Worm (Caenorhabditis elegans) whole organism, young adult: ENCODE measurements around the gene pph-4.1.

Experiments
- B0261.1 ChIP-seq: sonication (generic microtip); optimal IDR thresholded peaks from 2 replicates; lab custom pipeline; 2016; ENCODE audit warnings: mild to moderate bottlenecking, missing genetic modification characterization, moderate library complexity, missing compliant biosample characterization
- C17E4.6 ChIP-seq: fragments of 200-800 bp; sonication (Bioruptor generic); IDR thresholded peaks from 2 replicates; pipeline ENCODE4 v1.3.6; 2022; ENCODE audit warnings: missing genetic modification reagents, missing genetic modification characterization, missing compliant biosample characterization
- D2030.7 ChIP-seq: fragments of 200-800 bp; sonication (Bioruptor generic); IDR thresholded peaks from 2 replicates; pipeline ENCODE4 v1.3.6; 2022; ENCODE audit warnings: missing genetic modification reagents, missing genetic modification characterization, missing compliant biosample characterization
- F33H1.4 ChIP-seq: fragments of 200-800 bp; sonication (Bioruptor generic); IDR thresholded peaks from 2 replicates; pipeline ENCODE4 v1.3.6; 2022; ENCODE audit warnings: missing genetic modification reagents, missing genetic modification characterization, missing compliant biosample characterization
- F37B4.10 ChIP-seq: fragments of 200-800 bp; sonication (Bioruptor generic); IDR thresholded peaks from 2 replicates; pipeline ENCODE4 v1.3.6; 2022; ENCODE audit warnings: missing genetic modification characterization, missing compliant biosample characterization
- F49E8.2 ChIP-seq: sonication (generic microtip); optimal IDR thresholded peaks from 3 replicates; lab custom pipeline; 2017; ENCODE audit warnings: missing genetic modification characterization, mild to moderate bottlenecking, missing compliant biosample characterization, antibody characterized with exemption, moderate library complexity; ENCODE audit not compliant: insufficient read depth
- F57C9.4 ChIP-seq: sonication (generic microtip); optimal IDR thresholded peaks from 2 replicates; lab custom pipeline; 2017; ENCODE audit warnings: mild to moderate bottlenecking, missing genetic modification characterization, missing compliant biosample characterization
- Y53F4B.3 ChIP-seq: fragments of 200-800 bp; sonication (Bioruptor generic); IDR thresholded peaks from 2 replicates; pipeline ENCODE4 v1.3.6; 2022; ENCODE audit warnings: missing genetic modification reagents, missing genetic modification characterization, missing compliant biosample characterization
- Y67H2A.10 ChIP-seq: fragments of 200-800 bp; sonication (Bioruptor generic); conservative IDR thresholded peaks from 2 replicates; pipeline ENCODE4 v1.3.6; 2022; ENCODE audit warnings: missing genetic modification reagents, missing genetic modification characterization, missing compliant biosample characterization
- akir-1 ChIP-seq: fragments of 200-800 bp; sonication (Bioruptor generic); optimal IDR thresholded peaks from 2 replicates; lab custom pipeline; 2018; ENCODE audit warnings: mild to moderate bottlenecking, missing genetic modification characterization, moderate library complexity, missing compliant biosample characterization
- aptf-2 ChIP-seq: fragments of 200-800 bp; sonication (Bioruptor generic); conservative IDR thresholded peaks from 2 replicates; pipeline ENCODE4 v1.3.6; 2022; ENCODE audit warnings: missing genetic modification reagents, missing genetic modification characterization, missing compliant biosample characterization
- attf-3 ChIP-seq: fragments of 200-800 bp; sonication (Bioruptor generic); conservative IDR thresholded peaks from 2 replicates; pipeline ENCODE4 v1.3.6; 2022; ENCODE audit warnings: missing genetic modification reagents, missing genetic modification characterization, missing compliant biosample characterization
- bed-1 ChIP-seq: fragments of 200-800 bp; sonication (Bioruptor generic); IDR thresholded peaks from 2 replicates; pipeline ENCODE4 v1.3.6; 2022; ENCODE audit warnings: missing genetic modification reagents, missing genetic modification characterization, missing compliant biosample characterization
- cebp-1 ChIP-seq, 2 experiments: fragments of 200-800 bp in 1 of 2; sonication (Bioruptor generic) in 1 of 2; sonication (generic microtip) in 1 of 2; IDR thresholded peaks in 1 of 2; optimal IDR thresholded peaks in 1 of 2; 2 replicates each; pipeline versions ENCODE4 v1.3.6 to Lab custom; 2017 to 2022; ENCODE audit warnings: missing compliant biosample characterization in 2 of 2, missing genetic modification characterization in 2 of 2, mild to moderate bottlenecking in 1 of 2, missing genetic modification reagents in 1 of 2, moderate library complexity in 1 of 2
- ceh-27 ChIP-seq: fragments of 200-800 bp; sonication (Bioruptor generic); optimal IDR thresholded peaks from 2 replicates; lab custom pipeline; 2018; ENCODE audit warnings: mild to moderate bottlenecking, missing genetic modification characterization, moderate library complexity, missing compliant biosample characterization
- ceh-91 ChIP-seq: fragments of 200-800 bp; sonication (Bioruptor generic); IDR thresholded peaks from 2 replicates; pipeline ENCODE4 v1.3.6; 2022; ENCODE audit warnings: missing genetic modification reagents, missing genetic modification characterization, missing compliant biosample characterization
- dpl-1 ChIP-seq: fragments of 150-350 bp; optimal IDR thresholded peaks from 2 replicates; lab custom pipeline; 2014; ENCODE audit warnings: missing biosample characterization, missing genetic modification reagents, missing genetic modification characterization
- efl-1 ChIP-seq: fragments of 150-350 bp; optimal IDR thresholded peaks from 2 replicates; lab custom pipeline; 2014; ENCODE audit warnings: missing biosample characterization, missing genetic modification reagents, missing genetic modification characterization
- egrh-3 ChIP-seq: fragments of 200-800 bp; sonication (Bioruptor generic); IDR thresholded peaks from 2 replicates; pipeline ENCODE4 v1.3.6; 2022; ENCODE audit warnings: missing genetic modification reagents, missing genetic modification characterization, missing compliant biosample characterization
- ekl-4 ChIP-seq: fragments of 200-800 bp; sonication (Bioruptor generic); IDR thresholded peaks from 2 replicates; pipeline ENCODE4 v1.3.6; 2022; ENCODE audit warnings: missing genetic modification reagents, missing genetic modification characterization, missing compliant biosample characterization
- hmg-1.2 ChIP-seq: fragments of 200-800 bp; sonication (Bioruptor generic); IDR thresholded peaks from 2 replicates; pipeline ENCODE4 v1.3.6; 2022; ENCODE audit warnings: missing genetic modification reagents, missing genetic modification characterization, missing compliant biosample characterization
- lin-35 ChIP-seq, 3 experiments: fragments of 150-350 bp in 2 of 3; sonication (generic microtip) in 1 of 3; optimal IDR thresholded peaks; 2 replicates each; lab custom pipeline; 2014 to 2018; ENCODE audit warnings: missing biosample characterization in 3 of 3, missing genetic modification characterization in 3 of 3, missing genetic modification reagents in 3 of 3
- lin-40 ChIP-seq: sonication (generic microtip); optimal IDR thresholded peaks from 2 replicates; lab custom pipeline; 2016; ENCODE audit warnings: missing genetic modification characterization, mild to moderate bottlenecking, missing compliant biosample characterization, missing genotype, missing genetic modification reagents
- lir-1 ChIP-seq: fragments of 200-800 bp; sonication (Bioruptor generic); conservative IDR thresholded peaks from 2 replicates; pipeline ENCODE4 v1.3.6; 2022; ENCODE audit warnings: missing genetic modification reagents, missing genetic modification characterization, missing compliant biosample characterization
- lsl-1 ChIP-seq: fragments of 200-800 bp; sonication (Bioruptor generic); optimal IDR thresholded peaks from 2 replicates; lab custom pipeline; 2018; ENCODE audit warnings: mild to moderate bottlenecking, missing genetic modification characterization, moderate library complexity, missing compliant biosample characterization
- mes-4 ChIP-seq: sonication (generic microtip); optimal IDR thresholded peaks from 2 replicates; lab custom pipeline; 2016; ENCODE audit warnings: missing genotype, missing genetic modification characterization, missing compliant biosample characterization
- nfyb-1 ChIP-seq: fragments of 200-800 bp; sonication (Bioruptor generic); IDR thresholded peaks from 2 replicates; pipeline ENCODE4 v1.3.6; 2022; ENCODE audit warnings: missing genetic modification reagents, missing genetic modification characterization, missing compliant biosample characterization
- nhr-80 ChIP-seq: sonication (generic microtip); optimal IDR thresholded peaks from 2 replicates; lab custom pipeline; 2016; ENCODE audit warnings: missing genetic modification characterization, missing compliant biosample characterization
- pbrm-1 ChIP-seq: fragments of 200-800 bp; sonication (Bioruptor generic); IDR thresholded peaks from 2 replicates; pipeline ENCODE4 v1.3.6; 2022; ENCODE audit warnings: missing genetic modification reagents, missing genetic modification characterization, missing compliant biosample characterization
- rec-8 ChIP-seq, 2 experiments: sonication (generic microtip); optimal IDR thresholded peaks; 2 replicates each; lab custom pipeline; 2016; ENCODE audit warnings: mild to moderate bottlenecking in 2 of 2, missing genetic modification characterization in 2 of 2, missing genetic modification reagents in 2 of 2, missing genotype in 2 of 2, missing biosample characterization in 1 of 2, missing compliant biosample characterization in 1 of 2, moderate library complexity in 1 of 2
- sptf-2 ChIP-seq: fragments of 200-800 bp; sonication (Bioruptor generic); optimal IDR thresholded peaks from 2 replicates; lab custom pipeline; 2018; ENCODE audit warnings: mild to moderate bottlenecking, missing genetic modification characterization, missing compliant biosample characterization
- tlf-1 ChIP-seq: fragments of 200-800 bp; sonication (Bioruptor generic); optimal IDR thresholded peaks from 2 replicates; lab custom pipeline; 2018; ENCODE audit warnings: mild to moderate bottlenecking, missing genetic modification characterization, missing compliant biosample characterization
- unc-130 ChIP-seq: sonication (generic microtip); optimal IDR thresholded peaks from 2 replicates; lab custom pipeline; 2016; ENCODE audit warnings: missing genetic modification reagents, missing genetic modification characterization, missing compliant biosample characterization
- xnd-1 ChIP-seq: sonication (generic microtip); optimal IDR thresholded peaks from 2 replicates; lab custom pipeline; 2016; ENCODE audit warnings: missing genotype, missing genetic modification reagents, missing genetic modification characterization, missing compliant biosample characterization
- ztf-26 ChIP-seq: sonication (generic microtip); optimal IDR thresholded peaks from 2 replicates; lab custom pipeline; 2017; ENCODE audit warnings: missing genetic modification characterization, missing compliant biosample characterization

pph-4.1 gene

ce11 chrIII:12335400-12335994, 15.6 kb downstream of the pph-4.1 start (continued):
- TF ChIP-seq bed-1 (GFP tag; lab: Robert Waterston, UW) (no peak), cebp-1 (GFP tag; IDR thresholded peaks at IDR 0.05; lab: Robert Waterston, UW) (no peak), cebp-1 (tag; optimal IDR thresholded peaks at IDR 0.05; lab: Kevin White, UChicago) (peak; percentile 64), mes-4 (tag; lab: Kevin White, UChicago) (no peak), xnd-1 (no peak), ekl-4 (GFP tag; lab: Robert Waterston, UW) (no peak), hmg-1.2 (peak; percentile 94), F37B4.10 (no peak), lir-1 (GFP tag; lab: Robert Waterston, UW) (no peak), ztf-26 (tag; lab: Kevin White, UChicago) (peak; percentile 21), F33H1.4 (GFP tag; lab: Robert Waterston, UW) (no peak), F57C9.4 (tag; lab: Kevin White, UChicago) (no peak), rec-8 (tag; optimal IDR thresholded peaks at IDR 0.05; lab: Kevin White, UChicago) (no peak), akir-1 (no peak), lin-35 (GFP tag; optimal IDR thresholded peaks at IDR 0.05; lab: Kevin White, UChicago) (peak in 1 of 3 experiments; percentile 19), ceh-27 (GFP tag; lab: Kevin White, UChicago) (no peak), Y53F4B.3 (no peak), ceh-91 (no peak), lin-40 (tag; lab: Kevin White, UChicago) (peak; percentile 59), F49E8.2 (tag; lab: Kevin White, UChicago) (no peak), B0261.1 (tag; lab: Kevin White, UChicago) (no peak), dpl-1 (no peak), attf-3 (GFP tag; lab: Robert Waterston, UW) (no peak), lsl-1 (GFP tag; lab: Kevin White, UChicago) (no peak)

DNA sequence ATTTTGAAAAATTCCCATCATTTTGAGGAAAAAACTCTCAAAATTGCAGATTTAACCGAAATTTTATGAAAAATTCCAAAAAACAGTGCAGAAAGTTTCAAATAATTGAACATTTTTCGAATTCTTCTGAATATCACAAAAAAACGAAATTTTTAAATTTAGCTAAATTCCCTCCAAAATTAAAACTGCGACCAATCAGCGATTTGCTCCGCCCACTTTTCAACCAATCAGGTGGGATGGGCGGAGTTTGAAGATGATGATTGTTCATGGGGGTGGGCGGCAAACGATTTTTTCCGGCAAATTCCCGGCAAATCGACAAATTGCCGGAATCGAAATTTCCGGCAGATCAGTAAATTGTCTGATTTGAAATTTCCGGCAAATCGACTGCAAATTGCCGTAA, 16.9 kb downstream of the pph-4.1 start:
- TF ChIP-seq nfyb-1 (GFP tag; lab: Robert Waterston, UW) = 0 out of 2 replicates have a peak, but pooled peaks have one; percentile 53
- no peak for TF ChIP-seq nhr-80 (tag; lab: Kevin White, UChicago)
- TF ChIP-seq F37B4.10 = no peak

DNA sequence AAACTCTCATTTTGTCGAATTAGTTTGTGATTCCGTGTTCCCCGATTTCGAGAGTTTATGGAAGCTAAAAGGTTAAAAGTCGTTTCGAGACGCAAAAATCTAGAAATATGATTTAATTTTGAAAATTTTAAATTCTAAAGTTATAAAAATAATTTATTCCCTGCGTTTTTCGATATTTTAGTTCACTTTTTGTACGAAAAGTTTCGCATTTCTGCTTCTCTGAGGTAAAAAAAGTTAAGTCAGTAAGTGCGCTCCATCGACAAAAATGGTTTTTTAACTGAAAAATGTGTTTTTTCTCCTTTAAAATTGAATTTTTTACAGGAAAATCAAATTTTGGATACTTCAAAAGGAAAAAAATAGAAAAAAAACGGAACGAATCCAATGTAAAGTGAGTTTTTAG, 17.7 kb downstream of the pph-4.1 start, which contains the start of gene zip-1:
zip-1 (plus strand) TSS at position 301 of the 400 bp plus-strand sequence.
- no peak for TF ChIP-seq aptf-2 (GFP tag; lab: Robert Waterston, UW)
- no peak for TF ChIP-seq tlf-1 (GFP tag; lab: Kevin White, UChicago)
- TF ChIP-seq C17E4.6 (GFP tag; lab: Robert Waterston, UW) = no peak
- TF ChIP-seq unc-130 (GFP tag; lab: Kevin White, UChicago) = no peak
- no peak for TF ChIP-seq egrh-3
- TF ChIP-seq F57C9.4 (tag; lab: Kevin White, UChicago) = no peak
- TF ChIP-seq pbrm-1 (GFP tag; lab: Robert Waterston, UW) = no peak
- TF ChIP-seq Y67H2A.10 (GFP tag; lab: Robert Waterston, UW) = no peak
- TF ChIP-seq sptf-2 = no peak
- no peak for TF ChIP-seq D2030.7
- no peak for TF ChIP-seq lin-35 (GFP tag; optimal IDR thresholded peaks at IDR 0.05; lab: Kevin White, UChicago)
- TF ChIP-seq efl-1 (GFP tag; lab: Kevin White, UChicago) = no peak
